Worm (Caenorhabditis elegans): ENCODE measurements around the gene tofu-2.

Gene tofu-2

DNA sequence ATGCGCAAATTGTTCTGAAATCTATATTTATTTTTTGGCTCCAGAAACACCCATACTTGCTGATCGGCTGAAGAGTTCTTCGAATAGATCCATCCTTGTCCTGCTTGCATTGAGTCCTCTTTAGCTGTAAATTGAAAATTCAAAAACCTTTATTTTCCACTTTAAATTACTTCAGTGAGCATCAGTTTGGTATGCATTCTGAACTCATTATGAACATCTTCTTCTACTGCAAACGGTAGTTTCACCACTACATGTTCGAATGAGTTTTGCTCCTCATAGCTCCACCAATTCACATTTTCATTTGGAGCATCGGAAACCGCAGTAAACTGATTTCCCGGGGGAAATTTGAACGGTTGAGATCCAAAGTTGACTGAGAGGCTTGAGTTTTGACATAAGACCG lies 895 bp downstream of the tofu-2 start:
- no peak for TF ChIP-seq Y95B8A.8 (GFP tag; IDR thresholded peaks at IDR 0.05)
- no peak for TF ChIP-seq mxl-1 (tag; optimal IDR thresholded peaks at IDR 0.05)
- no peak for TF ChIP-seq unc-62 (GFP tag; optimal IDR thresholded peaks at IDR 0.05)
- no peak for TF ChIP-seq ZK185.1 (tag; optimal IDR thresholded peaks at IDR 0.05; ENCODE audit: poor library complexity, severe bottlenecking)
- no peak for TF ChIP-seq cebp-2 (GFP tag; IDR thresholded peaks at IDR 0.05)

DNA sequence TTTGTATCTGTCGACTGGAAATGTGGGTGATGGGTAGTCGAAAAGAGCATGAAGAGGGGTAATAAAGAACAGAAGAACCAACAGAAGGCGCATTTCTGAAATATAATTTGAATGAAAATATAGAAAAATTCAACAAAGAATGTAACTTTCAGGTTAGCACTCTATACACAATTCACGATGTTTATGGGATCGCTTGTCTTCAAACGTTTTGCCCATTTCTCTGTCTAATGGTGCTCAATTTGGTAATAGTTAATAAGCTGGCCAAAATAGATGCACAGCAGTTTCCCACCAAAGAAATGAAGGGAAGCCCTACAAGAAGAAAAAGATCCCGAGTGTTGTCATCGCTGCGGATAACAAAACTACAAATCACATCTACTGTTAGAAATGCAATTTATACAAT lies 3.5 kb downstream of the tofu-2 start, which contains the start of gene F20A1.8:
Gene F20A1.8 (minus strand): TSS at position 101 of the 400 bp plus-strand sequence.
- no peak for TF ChIP-seq ceh-27 (GFP tag; optimal IDR thresholded peaks at IDR 0.05)
- TF ChIP-seq akir-1 (GFP tag; optimal IDR thresholded peaks at IDR 0.05), result no peak
- TF ChIP-seq bed-1 (GFP tag; IDR thresholded peaks at IDR 0.05), result no peak
- TF ChIP-seq nhr-27 (tag; optimal IDR thresholded peaks at IDR 0.05), result no peak
- no peak for TF ChIP-seq egl-18 (GFP tag; IDR thresholded peaks at IDR 0.05)
- no peak for TF ChIP-seq snpc-3.4 (tag; optimal IDR thresholded peaks at IDR 0.05)
- no peak for TF ChIP-seq Y67H2A.10 (GFP tag; conservative IDR thresholded peaks at IDR 0.05)
- no peak for TF ChIP-seq F57A8.1 (GFP tag; optimal IDR thresholded peaks at IDR 0.05)
- TF ChIP-seq let-607 (tag; optimal IDR thresholded peaks at IDR 0.05), result no peak
- TF ChIP-seq attf-5 (GFP tag; optimal IDR thresholded peaks at IDR 0.05), result no peak
- no peak for TF ChIP-seq ztf-3 (GFP tag; optimal IDR thresholded peaks at IDR 0.05)
- TF ChIP-seq ztf-26 (tag; optimal IDR thresholded peaks at IDR 0.05), result no peak
- TF ChIP-seq cebp-2 (GFP tag; IDR thresholded peaks at IDR 0.05), result no peak
- no peak for TF ChIP-seq C17E4.6 (GFP tag; IDR thresholded peaks at IDR 0.05)

DNA sequence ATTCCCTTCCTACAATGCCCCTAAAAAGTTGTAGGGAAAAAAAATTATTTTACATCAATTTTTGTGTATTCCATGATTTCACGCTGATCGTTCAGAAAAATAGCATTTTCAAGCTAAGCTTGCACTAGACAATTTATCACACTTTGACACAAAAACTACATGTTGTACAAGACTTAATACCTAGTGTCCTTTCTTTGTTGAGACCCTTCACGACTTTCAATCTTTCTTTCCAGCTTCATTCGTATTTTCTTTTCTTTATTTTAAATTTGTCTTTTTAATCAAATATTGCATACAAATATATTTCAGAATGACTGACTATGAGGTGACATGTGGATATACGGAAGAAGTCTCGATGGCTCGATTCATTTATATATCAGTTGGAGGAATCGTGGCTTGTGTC lies 5.0 kb downstream of the tofu-2 start, which contains the start of gene F20A1.2:
Gene F20A1.2 (plus strand): TSS at position 301 of the 400 bp plus-strand sequence.
- no peak for TF ChIP-seq egl-18 (GFP tag; IDR thresholded peaks at IDR 0.05)
- TF ChIP-seq unc-62 (GFP tag; optimal IDR thresholded peaks at IDR 0.05), result no peak
- TF ChIP-seq fkh-3 (tag; optimal IDR thresholded peaks at IDR 0.05), result no peak
- TF ChIP-seq attf-6 (GFP tag; IDR thresholded peaks at IDR 0.05), result no peak
- no peak for TF ChIP-seq lir-1 (GFP tag; conservative IDR thresholded peaks at IDR 0.05)
- no peak for TF ChIP-seq cebp-1 (GFP tag; IDR thresholded peaks at IDR 0.05)
- no peak for TF ChIP-seq cebp-1 (tag; optimal IDR thresholded peaks at IDR 0.05)
- TF ChIP-seq Y56A3A.18 (GFP tag; IDR thresholded peaks at IDR 0.05), result no peak
- TF ChIP-seq snpc-1.1 (tag; optimal IDR thresholded peaks at IDR 0.05; ENCODE audit: insufficient read depth), result no peak
- no peak for TF ChIP-seq lin-35 (GFP tag; optimal IDR thresholded peaks at IDR 0.05)

DNA sequence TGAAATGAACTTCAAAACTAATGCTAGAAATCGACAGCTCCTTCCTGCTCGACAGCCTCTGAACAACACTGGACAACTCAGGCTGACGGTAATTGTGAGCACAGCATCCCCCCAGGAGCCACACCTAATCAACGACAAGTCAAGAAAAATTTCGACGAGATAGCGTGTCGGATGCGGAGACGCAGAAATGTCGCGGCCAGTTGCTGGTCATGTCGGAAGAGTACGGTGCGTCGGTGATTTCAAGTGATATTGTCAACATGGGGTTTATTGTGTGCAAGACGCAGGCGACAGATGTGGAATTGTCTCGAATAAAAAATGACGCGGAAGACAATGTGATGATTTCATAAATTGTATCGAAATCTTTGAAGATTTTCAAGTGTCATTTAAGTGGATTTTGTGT lies 14.6 kb downstream of the tofu-2 start, which contains the start of gene twk-11:
Gene twk-11 (minus strand): TSS at position 101 of the 400 bp plus-strand sequence.
- TF ChIP-seq him-1 (tag; optimal IDR thresholded peaks at IDR 0.05) (no peak), akir-1 (GFP tag; optimal IDR thresholded peaks at IDR 0.05) (no peak), T07F8.4 (tag; optimal IDR thresholded peaks at IDR 0.05) (no peak), Y67H2A.10 (GFP tag; conservative IDR thresholded peaks at IDR 0.05) (no peak), somi-1 (GFP tag; optimal IDR thresholded peaks at IDR 0.05) (no peak), Y95B8A.8 (GFP tag; IDR thresholded peaks at IDR 0.05) (no peak)

DNA sequence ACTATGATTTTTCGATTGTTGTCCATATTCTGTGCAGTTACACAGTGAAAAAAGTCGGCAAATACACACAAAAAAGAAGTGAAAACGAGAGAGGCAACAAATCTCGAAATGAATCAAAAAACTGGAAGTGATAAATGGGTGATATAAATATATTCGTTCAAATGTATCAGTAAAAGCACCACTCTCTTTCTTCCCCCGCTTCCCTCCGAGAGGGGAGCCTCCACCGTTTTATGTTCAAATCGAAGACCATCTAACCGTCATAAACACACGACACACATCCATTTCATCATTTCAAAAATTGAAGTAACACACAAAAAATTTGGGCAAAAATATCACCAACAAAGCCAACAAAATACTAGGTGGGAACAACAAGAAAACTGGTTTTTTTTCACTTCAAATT lies 24.0 kb downstream of the tofu-2 start, which contains the start of gene F20A1.6:
Gene F20A1.6 (minus strand): TSS at position 101 of the 400 bp plus-strand sequence.
- no peak for TF ChIP-seq bed-2 (GFP tag; IDR thresholded peaks at IDR 0.05)
- TF ChIP-seq egrh-3 (GFP tag; IDR thresholded peaks at IDR 0.05), result no peak
- TF ChIP-seq K12H6.12 (tag; optimal IDR thresholded peaks at IDR 0.05), result no peak
- TF ChIP-seq D2030.7 (GFP tag; IDR thresholded peaks at IDR 0.05), result no peak
- TF ChIP-seq ztf-25 (GFP tag; IDR thresholded peaks at IDR 0.05), result no peak
- no peak for TF ChIP-seq xnd-1 (tag; optimal IDR thresholded peaks at IDR 0.05)
- TF ChIP-seq lsy-27 (tag; optimal IDR thresholded peaks at IDR 0.05; ENCODE audit: borderline replicate concordance, insufficient read depth), result no peak
- TF ChIP-seq sptf-2 (GFP tag; optimal IDR thresholded peaks at IDR 0.05), result no peak
- no peak for TF ChIP-seq fkh-3 (tag; optimal IDR thresholded peaks at IDR 0.05)
- TF ChIP-seq lin-35 (GFP tag; optimal IDR thresholded peaks at IDR 0.05), result no peak

All from whole organism, young adult.